Worm (Caenorhabditis elegans) whole organism, L2 larva: Measurements from ENCODE around the gene C04E12.5.
A peak's percentile ranks its signal among the peaks of the same experiment; 100 is the strongest.

Experiments
- egl-27 ChIP-seq: sonication (generic microtip); optimal IDR thresholded peaks from 3 replicates; lab custom pipeline; 2017; ENCODE audit warnings: missing biosample characterization, missing genetic modification reagents, missing genetic modification characterization
- nhr-12 ChIP-seq: fragments of 150-350 bp; optimal IDR thresholded peaks from 2 replicates; lab custom pipeline; 2014; ENCODE audit warnings: missing biosample characterization, missing genetic modification characterization
- nhr-237 ChIP-seq: fragments of 150-350 bp; optimal IDR thresholded peaks from 2 replicates; lab custom pipeline; 2014; ENCODE audit warnings: missing biosample characterization, missing genetic modification characterization
- nhr-6 ChIP-seq: fragments of 150-350 bp; optimal IDR thresholded peaks from 2 replicates; lab custom pipeline; 2014; ENCODE audit warnings: missing biosample characterization, missing genetic modification characterization
- skn-1 ChIP-seq: sonication (generic microtip); optimal IDR thresholded peaks from 2 replicates; lab custom pipeline; 2017; ENCODE audit warnings: missing biosample characterization, missing genetic modification characterization
- unc-55 ChIP-seq: fragments of 150-350 bp; sonication (generic microtip); optimal IDR thresholded peaks from 3 replicates; lab custom pipeline; 2014; ENCODE audit warnings: missing biosample characterization, missing genetic modification reagents, missing genetic modification characterization

DNA sequence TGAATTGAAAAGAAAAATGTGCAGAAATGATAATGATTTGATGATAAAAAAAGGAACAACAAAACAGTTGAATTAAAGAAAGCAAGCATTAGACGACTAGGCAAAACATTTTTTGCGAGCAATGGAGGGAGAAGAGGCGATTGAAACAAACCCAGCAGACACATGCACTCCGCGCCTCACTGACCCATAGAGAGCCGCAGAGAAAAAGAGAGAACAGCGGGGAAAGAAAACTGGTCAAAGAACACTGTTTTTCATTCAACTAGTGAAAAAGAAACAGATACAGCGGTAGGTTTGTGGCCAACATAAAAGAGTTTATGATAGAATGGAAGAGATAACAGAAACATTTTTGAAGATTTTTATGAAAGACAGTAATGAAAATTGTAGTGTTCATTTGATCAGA lies 29.9 kb downstream of the C04E12.5 start:
- TF ChIP-seq skn-1 (tag; lab: Kevin White, UChicago) (no peak), nhr-237 (tag; lab: Kevin White, UChicago) (no peak), nhr-6 (tag; lab: Kevin White, UChicago) (no peak), egl-27 (tag; lab: Kevin White, UChicago) (peak; percentile 17), unc-55 (GFP tag; lab: Kevin White, UChicago) (no peak), nhr-12 (tag; lab: Kevin White, UChicago) (no peak)
